Fruit fly (Drosophila melanogaster) whole organism, embryonic: ENCODE data around the gene CG42536.

ENCODE experiments used
- Bgb ChIP-seq: fragments of 200-800 bp; sonication (Bioruptor generic); IDR thresholded peaks from 2 replicates; pipeline ENCODE4 v1.3.6; 2022; ENCODE audit warnings: missing biosample characterization, missing genetic modification characterization; ENCODE audit not compliant: partially characterized antibody
- Blimp-1 ChIP-seq: fragments of 200-800 bp; sonication (Bioruptor generic); optimal IDR thresholded peaks from 3 replicates; lab custom pipeline; 2018; ENCODE audit warnings: missing biosample characterization, missing genetic modification characterization, mild to moderate bottlenecking, moderate library complexity, missing genetic modification reagents
- CG10267 ChIP-seq: fragments of 200-800 bp; sonication (Bioruptor generic); optimal IDR thresholded peaks from 2 replicates; lab custom pipeline; 2018; ENCODE audit warnings: missing biosample characterization, mild to moderate bottlenecking, missing genetic modification characterization, moderate library complexity
- CG11247 ChIP-seq: fragments of 200-800 bp; sonication (Bioruptor generic); IDR thresholded peaks from 2 replicates; pipeline ENCODE4 v1.3.6; 2022; ENCODE audit warnings: missing biosample characterization, missing genetic modification characterization
- CG12299 ChIP-seq: fragments of 200-800 bp; sonication (Bioruptor generic); optimal IDR thresholded peaks from 2 replicates; lab custom pipeline; 2018; ENCODE audit warnings: missing biosample characterization, mild to moderate bottlenecking, missing genetic modification characterization
- CG14014 ChIP-seq: fragments of 200-800 bp; sonication (Bioruptor generic); IDR thresholded peaks from 2 replicates; pipeline ENCODE4 v1.3.6; 2022; ENCODE audit warnings: missing biosample characterization, missing genetic modification characterization
- CG14965 ChIP-seq: fragments of 200-800 bp; sonication (Bioruptor generic); optimal IDR thresholded peaks from 2 replicates; lab custom pipeline; 2016; ENCODE audit warnings: missing biosample characterization, missing genetic modification characterization, borderline replicate concordance
- CG1603 ChIP-seq: fragments of 200-800 bp; sonication (Bioruptor generic); optimal IDR thresholded peaks from 2 replicates; lab custom pipeline; 2019; ENCODE audit warnings: missing biosample characterization, mild to moderate bottlenecking, missing genetic modification characterization, moderate library complexity
- CG16815 ChIP-seq: fragments of 200-800 bp; sonication (Bioruptor generic); optimal IDR thresholded peaks from 3 replicates; lab custom pipeline; 2017; ENCODE audit warnings: missing biosample characterization, mild to moderate bottlenecking, missing genetic modification characterization
- CG2129 ChIP-seq: fragments of 200-800 bp; sonication (Bioruptor generic); IDR thresholded peaks from 2 replicates; pipeline ENCODE4 v1.3.6; 2022; ENCODE audit warnings: missing biosample characterization, missing genetic modification characterization; ENCODE audit not compliant: partially characterized antibody
- CG30020 ChIP-seq: fragments of 200-800 bp; optimal IDR thresholded peaks from 2 replicates; lab custom pipeline; 2019; ENCODE audit warnings: missing biosample characterization, mild to moderate bottlenecking, missing genetic modification characterization, moderate library complexity
- CG34224 ChIP-seq: fragments of 200-800 bp; sonication (Bioruptor generic); IDR thresholded peaks from 3 replicates; pipeline ENCODE4 v1.3.6; 2022; ENCODE audit warnings: missing biosample characterization, missing genetic modification characterization; ENCODE audit not compliant: partially characterized antibody
- CG6254 ChIP-seq: fragments of 200-800 bp; sonication (Bioruptor generic); optimal IDR thresholded peaks from 3 replicates; lab custom pipeline; 2017; ENCODE audit warnings: mild to moderate bottlenecking, missing biosample characterization, missing genetic modification reagents, missing genetic modification characterization
- CG7745 ChIP-seq: fragments of 200-800 bp; sonication (Bioruptor generic); optimal IDR thresholded peaks from 2 replicates; lab custom pipeline; 2018; ENCODE audit warnings: missing biosample characterization, mild to moderate bottlenecking, missing genetic modification characterization, moderate library complexity
- CG7928 ChIP-seq: fragments of 200-800 bp; sonication (Bioruptor generic); optimal IDR thresholded peaks from 2 replicates; lab custom pipeline; 2017; ENCODE audit warnings: missing biosample characterization, mild to moderate bottlenecking, missing genetic modification characterization
- CG8281 ChIP-seq: fragments of 200-800 bp; sonication (Bioruptor generic); optimal IDR thresholded peaks from 2 replicates; lab custom pipeline; 2018; ENCODE audit warnings: missing biosample characterization, mild to moderate bottlenecking, missing genetic modification characterization, moderate library complexity
- CG8478 ChIP-seq: fragments of >200 bp; optimal IDR thresholded peaks from 2 replicates; lab custom pipeline; 2018
- CG9932 ChIP-seq: fragments of 200-800 bp; sonication (Bioruptor generic); IDR thresholded peaks from 2 replicates; pipeline ENCODE4 v1.3.6; 2022; ENCODE audit warnings: missing biosample characterization, missing genetic modification characterization
- CoRest ChIP-seq: fragments of 200-800 bp; sonication (Bioruptor generic); optimal IDR thresholded peaks from 3 replicates; lab custom pipeline; 2018; ENCODE audit warnings: missing biosample characterization, mild to moderate bottlenecking, missing genetic modification characterization, moderate library complexity
- D19B ChIP-seq: fragments of 200-800 bp; sonication (Bioruptor generic); optimal IDR thresholded peaks from 2 replicates; lab custom pipeline; 2017; ENCODE audit warnings: missing biosample characterization, mild to moderate bottlenecking, missing genetic modification characterization
- Dbx ChIP-seq: fragments of 200-800 bp; sonication (Bioruptor generic); IDR thresholded peaks from 3 replicates; pipeline ENCODE4 v1.3.6; 2022; ENCODE audit warnings: missing biosample characterization, missing genetic modification characterization
- Dip3 ChIP-seq: fragments of 200-800 bp; sonication (Bioruptor generic); optimal IDR thresholded peaks from 3 replicates; lab custom pipeline; 2016; ENCODE audit warnings: missing biosample characterization, missing genetic modification characterization
- Dref ChIP-seq: fragments of 200-800 bp; sonication (Bioruptor generic); IDR thresholded peaks from 2 replicates; pipeline ENCODE4 v1.3.6; 2022; ENCODE audit warnings: missing biosample characterization, missing genetic modification characterization
- Ets65A ChIP-seq: fragments of 200-800 bp; sonication (Bioruptor generic); peaks from one replicate; lab custom pipeline; 2016; ENCODE audit warnings: missing biosample characterization, missing genetic modification characterization
- Fer3 ChIP-seq: fragments of 200-800 bp; sonication (Bioruptor generic); optimal IDR thresholded peaks from 2 replicates; lab custom pipeline; 2018; ENCODE audit warnings: missing biosample characterization, mild to moderate bottlenecking, missing genetic modification characterization, moderate library complexity
- Gsc ChIP-seq: fragments of 200-800 bp; sonication (Bioruptor generic); IDR thresholded peaks from 2 replicates; pipeline ENCODE4 v1.3.6; 2022; ENCODE audit warnings: missing biosample characterization, missing genetic modification characterization
- HHEX ChIP-seq: fragments of 200-800 bp; sonication (Bioruptor generic); optimal IDR thresholded peaks from 3 replicates; lab custom pipeline; 2017; ENCODE audit warnings: missing biosample characterization, mild to moderate bottlenecking, missing genetic modification characterization, missing genetic modification reagents
- HmgD ChIP-seq: fragments of 200-800 bp; sonication (Bioruptor generic); optimal IDR thresholded peaks from 3 replicates; lab custom pipeline; 2016; ENCODE audit warnings: missing biosample characterization, missing genetic modification characterization
- Jarid2 ChIP-seq: fragments of 200-800 bp; sonication (Bioruptor generic); optimal IDR thresholded peaks from 3 replicates; lab custom pipeline; 2017; ENCODE audit warnings: mild to moderate bottlenecking, missing biosample characterization, missing genetic modification reagents, missing genetic modification characterization
- Scr ChIP-seq: fragments of 200-800 bp; sonication (Bioruptor generic); IDR thresholded peaks from 2 replicates; pipeline ENCODE4 v1.3.6; 2022; ENCODE audit warnings: missing biosample characterization, missing genetic modification characterization; ENCODE audit not compliant: partially characterized antibody
- Sox100B ChIP-seq: fragments of 200-800 bp; sonication (Bioruptor generic); optimal IDR thresholded peaks from 3 replicates; lab custom pipeline; 2018; ENCODE audit warnings: missing biosample characterization, mild to moderate bottlenecking, missing genetic modification characterization
- Sox102F ChIP-seq: fragments of 200-800 bp; sonication (Bioruptor generic); optimal IDR thresholded peaks from 2 replicates; lab custom pipeline; 2018; ENCODE audit warnings: missing biosample characterization, mild to moderate bottlenecking, missing genetic modification characterization, moderate library complexity
- Spps ChIP-seq: fragments of 200-800 bp; sonication (Bioruptor generic); optimal IDR thresholded peaks from 2 replicates; lab custom pipeline; 2018; ENCODE audit warnings: missing biosample characterization, mild to moderate bottlenecking, missing genetic modification characterization
- Xbp1 ChIP-seq: fragments of 200-800 bp; sonication (Bioruptor generic); optimal IDR thresholded peaks from 3 replicates; lab custom pipeline; 2016; ENCODE audit warnings: missing biosample characterization, mild to moderate bottlenecking, missing genetic modification characterization
- az2 ChIP-seq: fragments of 200-800 bp; sonication (Bioruptor generic); optimal IDR thresholded peaks from 3 replicates; lab custom pipeline; 2016; ENCODE audit warnings: missing biosample characterization, missing genetic modification characterization
- bigmax ChIP-seq: fragments of 200-800 bp; sonication (Bioruptor generic); optimal IDR thresholded peaks from 2 replicates; lab custom pipeline; 2018; ENCODE audit warnings: missing biosample characterization, mild to moderate bottlenecking, missing genetic modification characterization
- br ChIP-seq: fragments of >200 bp; optimal IDR thresholded peaks from 2 replicates; lab custom pipeline; 2017
- fu2 ChIP-seq: fragments of 200-800 bp; sonication (Bioruptor generic); optimal IDR thresholded peaks from 2 replicates; lab custom pipeline; 2016; ENCODE audit warnings: missing biosample characterization, missing genetic modification characterization
- gce ChIP-seq: fragments of 200-800 bp; sonication (Bioruptor generic); IDR thresholded peaks from 3 replicates; pipeline ENCODE4 v1.3.6; 2022; ENCODE audit warnings: missing biosample characterization, missing genetic modification characterization
- ham ChIP-seq: fragments of 200-800 bp; sonication (Bioruptor generic); IDR thresholded peaks from 2 replicates; pipeline ENCODE4 v1.3.6; 2022; ENCODE audit warnings: missing biosample characterization, missing genetic modification characterization
- ind ChIP-seq: fragments of 200-800 bp; sonication (Bioruptor generic); optimal IDR thresholded peaks from 3 replicates; lab custom pipeline; 2016; ENCODE audit warnings: missing biosample characterization, missing genetic modification characterization
- jigr1 ChIP-seq: fragments of 200-800 bp; sonication (Bioruptor generic); IDR thresholded peaks from 3 replicates; pipeline ENCODE4 v1.3.6; 2022; ENCODE audit warnings: missing biosample characterization, missing genetic modification characterization
- lola ChIP-seq, 3 experiments: fragments of >200 bp in 2 of 3; fragments of 200-800 bp in 1 of 3; sonication (Bioruptor generic) in 1 of 3; optimal IDR thresholded peaks; 2 replicates each; lab custom pipeline; 2017 to 2019; ENCODE audit warnings: missing biosample characterization in 3 of 3, missing genetic modification characterization in 3 of 3, mild to moderate bottlenecking in 1 of 3, moderate library complexity in 1 of 3
- mam ChIP-seq: fragments of 200-800 bp; sonication (Bioruptor generic); optimal IDR thresholded peaks from 3 replicates; lab custom pipeline; 2016; ENCODE audit warnings: missing biosample characterization, missing genetic modification characterization
- nerfin-1 ChIP-seq: fragments of 200-800 bp; sonication (Bioruptor generic); optimal IDR thresholded peaks from 3 replicates; lab custom pipeline; 2019; ENCODE audit warnings: missing biosample characterization, mild to moderate bottlenecking, missing genetic modification characterization, moderate library complexity
- nerfin-2 ChIP-seq: fragments of 200-800 bp; sonication (Bioruptor generic); IDR thresholded peaks from 2 replicates; pipeline ENCODE4 v1.3.6; 2022; ENCODE audit warnings: missing biosample characterization, missing genetic modification characterization; ENCODE audit not compliant: partially characterized antibody
- pan ChIP-seq, 4 experiments: fragments of >200 bp in 3 of 4; fragments of 200-800 bp in 1 of 4; sonication (Bioruptor generic) in 1 of 4; optimal IDR thresholded peaks in 3 of 4; IDR thresholded peaks in 1 of 4; 2 replicates each; pipeline versions ENCODE4 v1.3.6 to Lab custom; 2017 to 2022; ENCODE audit warnings: missing biosample characterization in 2 of 4, missing genetic modification characterization in 2 of 4, mixed read lengths in 1 of 4
- sr ChIP-seq: fragments of 200-800 bp; sonication (Bioruptor generic); IDR thresholded peaks from 3 replicates; pipeline ENCODE4 v1.3.6; 2022; ENCODE audit warnings: missing biosample characterization, missing genetic modification characterization
- tx ChIP-seq: fragments of 200-800 bp; sonication (Bioruptor generic); optimal IDR thresholded peaks from 2 replicates; lab custom pipeline; 2016; ENCODE audit warnings: missing biosample characterization, missing genetic modification characterization

Gene CG42536

dm6 chr3L:10664511-10665062 lies 34.7 kb upstream of the CG42536 start, which contains the start of gene simj (continued):
- TF ChIP-seq CG6254 (no peak), sr (peak; percentile 27; the same call in 1 of the 3 replicates), Bgb (peak; percentile 94), nerfin-2 (peak; percentile 51), Sox100B (GFP tag; lab: Kevin White, UChicago) (no peak), Xbp1 (peak; percentile 49), jigr1 (no peak), HHEX (GFP tag; lab: Kevin White, UChicago) (peak; percentile 39), ind (no peak), br (lab: Kevin White, UChicago) (no peak), CG8281 (tag; lab: Kevin White, UChicago) (no peak), nerfin-1 (tag; lab: Kevin White, UChicago) (peak; percentile 64), lola (GFP tag; optimal IDR thresholded peaks at IDR 0.05; lab: Kevin White, UChicago) (peak in 1 of 3 experiments; percentile 41), pan (optimal IDR thresholded peaks at IDR 0.05; lab: Kevin White, UChicago) (no peak), pan (GFP tag; optimal IDR thresholded peaks at IDR 0.05 in 1 of 2, IDR thresholded peaks at IDR 0.05 in 1 of 2) (peak in 1 of 2 experiments; percentile 27), CG7928 (GFP tag; lab: Kevin White, UChicago) (no peak), Sox102F (GFP tag; lab: Kevin White, UChicago) (no peak), bigmax (GFP tag; lab: Kevin White, UChicago) (peak; percentile 67), CG16815 (GFP tag; lab: Kevin White, UChicago) (no peak), Dref (GFP tag; lab: Robert Waterston, UW) (no peak; the same call in none of the 2 replicates), CG8478 (no peak), Blimp-1 (GFP tag; lab: Kevin White, UChicago) (peak; percentile 26), tx (peak; percentile 22), Ets65A (GFP tag; lab: Kevin White, UChicago) (no peak), Dbx (GFP tag; lab: Robert Waterston, UW) (peak; percentile 80; the same call in 1 of the 3 replicates), Dip3 (GFP tag; lab: Kevin White, UChicago) (no peak), Fer3 (tag; lab: Kevin White, UChicago) (peak; percentile 41), Jarid2 (peak; percentile 88), CG2129 (peak; percentile 44; the same call in 1 of the 2 replicates), CG12299 (tag; lab: Kevin White, UChicago) (peak; percentile 64), CG1603 (tag; lab: Kevin White, UChicago) (peak; percentile 89), CoRest (tag; lab: Kevin White, UChicago) (peak; percentile 38), D19B (GFP tag; lab: Kevin White, UChicago) (no peak), fu2 (GFP tag; lab: Kevin White, UChicago) (peak; percentile 31), Spps (peak; percentile 29), CG34224 (GFP tag; lab: Robert Waterston, UW) (peak; percentile 90), CG11247 (GFP tag; lab: Robert Waterston, UW) (0 out of 2 replicates have a peak, but pooled peaks have one; percentile 13), CG14014 (GFP tag; lab: Robert Waterston, UW) (peak; percentile 63; the same call in 1 of the 2 replicates), CG14965 (GFP tag; lab: Kevin White, UChicago) (no peak), CG7745 (peak; percentile 0), mam (peak; percentile 40), CG10267 (tag; lab: Kevin White, UChicago) (peak; percentile 78), gce (peak; percentile 35; the same call in 1 of the 3 replicates), Scr (GFP tag; lab: Robert Waterston, UW) (peak; percentile 87), CG9932 (GFP tag; lab: Robert Waterston, UW) (peak; percentile 71), az2 (GFP tag; lab: Kevin White, UChicago) (peak; percentile 13), HmgD (GFP tag; lab: Kevin White, UChicago) (peak; percentile 59), CG30020 (tag; lab: Kevin White, UChicago) (peak; percentile 16), ham (no peak), Gsc (GFP tag; lab: Robert Waterston, UW) (no peak)
